Fruit fly (Drosophila melanogaster) whole organism, prepupa: ENCODE measurements around the gene Snm1.

Experiments
- CG16779 ChIP-seq: fragments of 200-800 bp; sonication (Bioruptor generic); optimal IDR thresholded peaks from 3 replicates; lab custom pipeline; 2017; ENCODE audit warnings: missing biosample characterization, mild to moderate bottlenecking, missing genetic modification characterization
- CG31627 ChIP-seq: fragments of 200-800 bp; sonication (Bioruptor generic); optimal IDR thresholded peaks from 3 replicates; lab custom pipeline; 2016; ENCODE audit warnings: missing biosample characterization, missing genetic modification characterization
- CG34406 ChIP-seq: fragments of 200-800 bp; sonication (Bioruptor generic); optimal IDR thresholded peaks from 3 replicates; lab custom pipeline; 2016; ENCODE audit warnings: missing biosample characterization, missing genetic modification characterization
- CG6808 ChIP-seq: fragments of 200-800 bp; sonication (Bioruptor generic); optimal IDR thresholded peaks from 3 replicates; lab custom pipeline; 2017; ENCODE audit warnings: missing biosample characterization, missing genetic modification characterization, mild to moderate bottlenecking, moderate library complexity, missing genetic modification reagents
- CG8319 ChIP-seq: fragments of 200-800 bp; sonication (Bioruptor generic); optimal IDR thresholded peaks from 3 replicates; lab custom pipeline; 2016; ENCODE audit warnings: missing biosample characterization, missing genetic modification characterization
- Hr39 ChIP-seq: fragments of 200-800 bp; sonication (Bioruptor generic); optimal IDR thresholded peaks from 2 replicates; lab custom pipeline; 2016; ENCODE audit warnings: missing biosample characterization, missing genetic modification characterization
- Sox102F ChIP-seq: fragments of 200-800 bp; sonication (Bioruptor generic); optimal IDR thresholded peaks from 2 replicates; lab custom pipeline; 2016; ENCODE audit warnings: missing biosample characterization, mild to moderate bottlenecking, missing genetic modification characterization
- lz ChIP-seq: fragments of 200-800 bp; sonication (Bioruptor generic); optimal IDR thresholded peaks from 3 replicates; lab custom pipeline; 2016; ENCODE audit warnings: missing biosample characterization, missing genetic modification characterization
- net ChIP-seq: fragments of 200-800 bp; sonication (Bioruptor generic); optimal IDR thresholded peaks from 3 replicates; lab custom pipeline; 2016; ENCODE audit warnings: missing biosample characterization, missing genetic modification characterization
- pdm3 ChIP-seq: fragments of 200-800 bp; sonication (Bioruptor generic); optimal IDR thresholded peaks from 3 replicates; lab custom pipeline; 2016; ENCODE audit warnings: missing biosample characterization, missing genetic modification characterization

DNA sequence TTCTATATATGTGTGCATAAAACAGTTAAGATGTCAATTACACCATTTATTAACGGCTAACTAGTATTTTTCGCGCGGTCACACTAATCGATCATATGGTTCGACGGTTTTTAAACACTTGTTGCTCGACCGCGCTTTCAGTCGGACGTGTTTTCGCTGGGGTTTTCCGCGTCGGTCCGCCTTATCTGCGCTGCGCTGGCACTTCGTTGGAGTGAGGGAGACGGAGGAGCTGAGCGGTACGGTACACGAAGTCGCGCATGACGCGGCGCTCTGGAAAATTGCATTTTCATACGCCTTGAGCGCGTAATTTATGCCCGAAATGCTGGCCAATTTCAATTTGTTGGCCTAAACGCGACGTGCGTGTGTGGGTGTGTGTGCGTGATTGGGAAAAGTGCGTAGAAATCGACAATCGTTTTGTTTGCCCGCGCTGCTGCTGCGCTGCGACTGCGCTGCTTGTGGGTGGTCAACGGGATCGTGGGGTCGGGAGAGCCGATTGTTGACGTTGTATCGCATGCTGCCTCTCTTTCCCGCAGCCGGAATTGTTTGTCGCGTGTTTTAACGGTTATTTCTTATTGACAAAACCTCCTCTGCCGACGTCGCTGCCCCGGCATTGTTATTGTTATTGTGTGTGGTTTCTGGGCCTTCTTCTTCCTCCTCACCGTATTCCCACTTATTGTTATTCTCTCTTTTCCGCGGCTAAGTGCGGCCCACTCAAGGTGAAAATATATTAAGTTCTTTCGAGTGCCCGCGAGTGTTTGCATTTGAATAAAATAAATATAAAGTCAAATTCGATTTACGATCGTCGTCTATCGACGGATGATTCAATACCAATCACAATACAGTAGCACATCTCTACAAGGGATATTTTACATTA lies 37.6 kb upstream of the Snm1 start, which contains the start of gene Itpr:
- TF ChIP-seq net (GFP tag; lab: Kevin White, UChicago), result no peak
- no peak for TF ChIP-seq Hr39
- TF ChIP-seq CG31627, result no peak
- peak; percentile 20 for TF ChIP-seq CG16779 (tag; lab: Kevin White, UChicago)
- TF ChIP-seq CG6808 (GFP tag; lab: Kevin White, UChicago), result no peak
- no peak for TF ChIP-seq CG34406 (GFP tag; lab: Kevin White, UChicago)
- TF ChIP-seq lz (GFP tag; lab: Kevin White, UChicago), result no peak
- no peak for TF ChIP-seq CG8319 (GFP tag; lab: Kevin White, UChicago)
- TF ChIP-seq pdm3 (GFP tag; lab: Kevin White, UChicago), result no peak
- TF ChIP-seq Sox102F, result no peak
